Fruit fly (Drosophila melanogaster): ENCODE data around the gene CG11449.

DNA sequence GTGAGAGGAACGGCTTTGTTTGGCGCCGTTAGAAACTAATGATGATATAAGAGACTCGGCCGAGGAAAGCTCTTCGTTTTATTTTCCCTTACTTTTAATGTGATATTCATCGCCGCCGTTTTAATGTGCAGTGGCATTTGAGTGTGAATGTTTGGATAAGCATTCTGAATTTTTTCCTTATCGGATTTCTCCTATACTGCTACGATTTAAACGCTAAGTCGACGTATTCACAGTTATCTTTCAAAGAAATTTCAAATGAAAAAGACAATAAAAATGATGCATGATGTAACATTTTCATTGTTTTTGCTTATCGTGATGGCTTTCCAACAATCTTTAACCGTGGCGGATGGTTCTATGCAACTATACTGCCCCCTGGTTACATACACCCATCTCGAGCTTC lies 47.1 kb downstream of the CG11449 start, which contains the start of gene CG43312:
- no peak for TF ChIP-seq CTCF (optimal IDR thresholded peaks at IDR 0.05)
- no peak for TF ChIP-seq CG8478 (optimal IDR thresholded peaks at IDR 0.05)

Data from S2 (cell line).